Fruit fly (Drosophila melanogaster) whole organism, embryonic: ENCODE measurements around the gene fusl.

ENCODE experiments used
- Aef1 ChIP-seq: fragments of 200-800 bp; sonication (Bioruptor generic); IDR thresholded peaks from 3 replicates; pipeline ENCODE4 v1.3.6; 2022; ENCODE audit warnings: missing biosample characterization, missing genetic modification characterization
- CG10267 ChIP-seq: fragments of 200-800 bp; sonication (Bioruptor generic); optimal IDR thresholded peaks from 2 replicates; lab custom pipeline; 2018; ENCODE audit warnings: missing biosample characterization, mild to moderate bottlenecking, missing genetic modification characterization, moderate library complexity
- CG10274 ChIP-seq: fragments of 200-800 bp; sonication (Bioruptor generic); optimal IDR thresholded peaks from 3 replicates; lab custom pipeline; 2017; ENCODE audit warnings: missing biosample characterization, mild to moderate bottlenecking, missing genetic modification characterization
- CG10431 ChIP-seq: fragments of 200-800 bp; sonication (Bioruptor generic); optimal IDR thresholded peaks from 3 replicates; lab custom pipeline; 2018; ENCODE audit warnings: missing biosample characterization, mild to moderate bottlenecking, missing genetic modification characterization
- CG11247 ChIP-seq: fragments of 200-800 bp; sonication (Bioruptor generic); IDR thresholded peaks from 2 replicates; pipeline ENCODE4 v1.3.6; 2022; ENCODE audit warnings: missing biosample characterization, missing genetic modification characterization
- CG1233 ChIP-seq: fragments of 200-800 bp; sonication (Bioruptor generic); optimal IDR thresholded peaks from 4 replicates; lab custom pipeline; 2018; ENCODE audit warnings: missing biosample characterization, mild to moderate bottlenecking, missing genetic modification characterization
- CG15073 ChIP-seq: fragments of 200-800 bp; sonication (Bioruptor generic); optimal IDR thresholded peaks from 2 replicates; lab custom pipeline; 2016; ENCODE audit warnings: missing biosample characterization, missing genetic modification characterization
- CG1602 ChIP-seq: fragments of 200-800 bp; sonication (Bioruptor generic); optimal IDR thresholded peaks from 3 replicates; lab custom pipeline; 2016; ENCODE audit warnings: missing biosample characterization, missing genetic modification characterization
- CG16863 ChIP-seq: fragments of 200-800 bp; sonication (Bioruptor generic); optimal IDR thresholded peaks from 3 replicates; lab custom pipeline; 2016; ENCODE audit warnings: missing biosample characterization, missing genetic modification characterization
- CG31388 ChIP-seq: fragments of 200-800 bp; sonication (Bioruptor generic); optimal IDR thresholded peaks from 2 replicates; lab custom pipeline; 2016; ENCODE audit warnings: missing biosample characterization, missing genetic modification characterization
- CG3163 ChIP-seq: fragments of 200-800 bp; sonication (Bioruptor generic); optimal IDR thresholded peaks from 3 replicates; lab custom pipeline; 2016; ENCODE audit warnings: missing biosample characterization, missing genetic modification characterization
- CG3995 ChIP-seq: fragments of 200-800 bp; sonication (Bioruptor generic); optimal IDR thresholded peaks from 3 replicates; lab custom pipeline; 2016; ENCODE audit warnings: missing biosample characterization, missing genetic modification characterization
- CG4328 ChIP-seq: fragments of 200-800 bp; sonication (Bioruptor generic); optimal IDR thresholded peaks from 3 replicates; lab custom pipeline; 2017; ENCODE audit warnings: missing biosample characterization, missing genetic modification reagents, missing genetic modification characterization
- CG4404 ChIP-seq: fragments of 200-800 bp; sonication (Bioruptor generic); IDR thresholded peaks from 2 replicates; pipeline ENCODE4 v1.3.6; 2022; ENCODE audit warnings: missing biosample characterization, missing genetic modification characterization
- CG5953 ChIP-seq: fragments of 200-800 bp; sonication (Bioruptor generic); IDR thresholded peaks from 2 replicates; pipeline ENCODE4 v1.3.6; 2022; ENCODE audit warnings: missing biosample characterization, missing genetic modification characterization
- CG6654 ChIP-seq: fragments of 200-800 bp; sonication (Bioruptor generic); optimal IDR thresholded peaks from 2 replicates; lab custom pipeline; 2017; ENCODE audit warnings: missing biosample characterization, mild to moderate bottlenecking, missing genetic modification characterization
- Chrac-16 ChIP-seq: fragments of 200-800 bp; sonication (Bioruptor generic); optimal IDR thresholded peaks from 3 replicates; lab custom pipeline; 2016; ENCODE audit warnings: missing biosample characterization, missing genetic modification characterization
- Ets97D ChIP-seq: fragments of 200-800 bp; sonication (Bioruptor generic); optimal IDR thresholded peaks from 3 replicates; lab custom pipeline; 2016; ENCODE audit warnings: missing biosample characterization, missing genetic modification characterization
- Fer3 ChIP-seq: fragments of 200-800 bp; sonication (Bioruptor generic); optimal IDR thresholded peaks from 2 replicates; lab custom pipeline; 2018; ENCODE audit warnings: missing biosample characterization, mild to moderate bottlenecking, missing genetic modification characterization, moderate library complexity
- Hand ChIP-seq: fragments of 200-800 bp; sonication (Bioruptor generic); optimal IDR thresholded peaks from 2 replicates; lab custom pipeline; 2017; ENCODE audit warnings: mild to moderate bottlenecking, missing biosample characterization, missing genetic modification reagents, missing genetic modification characterization
- Mes4 ChIP-seq: fragments of 200-800 bp; sonication (Bioruptor generic); optimal IDR thresholded peaks from 2 replicates; lab custom pipeline; 2016; ENCODE audit warnings: missing biosample characterization, missing genetic modification characterization
- Sox102F ChIP-seq: fragments of 200-800 bp; sonication (Bioruptor generic); optimal IDR thresholded peaks from 2 replicates; lab custom pipeline; 2018; ENCODE audit warnings: missing biosample characterization, mild to moderate bottlenecking, missing genetic modification characterization, moderate library complexity
- Stat92E ChIP-seq, 3 experiments: fragments of >200 bp in 2 of 3; fragments of 200-800 bp in 1 of 3; sonication (Bioruptor generic) in 1 of 3; optimal IDR thresholded peaks; 2 replicates each; lab custom pipeline; 2017 to 2019; ENCODE audit warnings: missing biosample characterization in 3 of 3, missing genetic modification characterization in 3 of 3, mild to moderate bottlenecking in 1 of 3, moderate library complexity in 1 of 3
- ash1 ChIP-seq: fragments of 200-800 bp; sonication (Bioruptor generic); optimal IDR thresholded peaks from 2 replicates; lab custom pipeline; 2018; ENCODE audit warnings: missing biosample characterization, mild to moderate bottlenecking, missing genetic modification characterization
- bigmax ChIP-seq: fragments of 200-800 bp; sonication (Bioruptor generic); optimal IDR thresholded peaks from 2 replicates; lab custom pipeline; 2018; ENCODE audit warnings: missing biosample characterization, mild to moderate bottlenecking, missing genetic modification characterization
- cg ChIP-seq: fragments of 200-800 bp; sonication (Bioruptor generic); optimal IDR thresholded peaks from 3 replicates; lab custom pipeline; 2019; ENCODE audit warnings: missing biosample characterization, mild to moderate bottlenecking, missing genetic modification characterization, moderate library complexity
- chif ChIP-seq, 2 experiments: fragments of 200-800 bp; sonication (Bioruptor generic); optimal IDR thresholded peaks; 3 replicates each; lab custom pipeline; 2016; ENCODE audit warnings: missing biosample characterization in 2 of 2, missing genetic modification characterization in 2 of 2
- ci ChIP-seq: fragments of 200-800 bp; sonication (Bioruptor generic); IDR thresholded peaks from 3 replicates; pipeline ENCODE4 v1.3.6; 2022; ENCODE audit warnings: missing biosample characterization, missing genetic modification characterization
- emc ChIP-seq: fragments of 200-800 bp; sonication (Bioruptor generic); optimal IDR thresholded peaks from 2 replicates; lab custom pipeline; 2016; ENCODE audit warnings: missing biosample characterization, missing genetic modification characterization
- eve ChIP-seq, 2 experiments: fragments of >200 bp; optimal IDR thresholded peaks; 2 replicates each; lab custom pipeline; 2017; ENCODE audit warnings: missing biosample characterization in 2 of 2, missing genetic modification characterization in 2 of 2
- fd96Cb ChIP-seq: fragments of 200-800 bp; sonication (Bioruptor generic); optimal IDR thresholded peaks from 2 replicates; lab custom pipeline; 2018; ENCODE audit warnings: missing biosample characterization, mild to moderate bottlenecking, missing genetic modification characterization, moderate library complexity
- gcm2 ChIP-seq: fragments of 200-800 bp; sonication (Bioruptor generic); optimal IDR thresholded peaks from 2 replicates; lab custom pipeline; 2016; ENCODE audit warnings: missing biosample characterization, missing genetic modification characterization
- gfzf ChIP-seq: fragments of 200-800 bp; sonication (Bioruptor generic); optimal IDR thresholded peaks from 2 replicates; lab custom pipeline; 2016; ENCODE audit warnings: missing biosample characterization, mild to moderate bottlenecking, missing genetic modification characterization, moderate library complexity
- gro ChIP-seq: fragments of 200-800 bp; sonication (Bioruptor generic); optimal IDR thresholded peaks from 2 replicates; lab custom pipeline; 2016; ENCODE audit warnings: missing biosample characterization, missing genetic modification characterization
- kni ChIP-seq: fragments of 200-800 bp; sonication (Bioruptor generic); optimal IDR thresholded peaks from 3 replicates; lab custom pipeline; 2017; ENCODE audit warnings: mild to moderate bottlenecking, missing biosample characterization, missing genetic modification reagents, missing genetic modification characterization
- knrl ChIP-seq: fragments of 200-800 bp; sonication (Bioruptor generic); IDR thresholded peaks from 3 replicates; pipeline ENCODE4 v1.3.6; 2022; ENCODE audit warnings: missing biosample characterization, missing genetic modification characterization; ENCODE audit not compliant: partially characterized antibody
- lilli ChIP-seq: fragments of 200-800 bp; sonication (Bioruptor generic); optimal IDR thresholded peaks from 3 replicates; lab custom pipeline; 2016; ENCODE audit warnings: missing biosample characterization, missing genetic modification characterization
- lmd ChIP-seq: fragments of 200-800 bp; sonication (Bioruptor generic); IDR thresholded peaks from 2 replicates; pipeline ENCODE4 v1.3.6; 2022; ENCODE audit warnings: missing biosample characterization, missing genetic modification characterization
- nerfin-1 ChIP-seq: fragments of 200-800 bp; sonication (Bioruptor generic); optimal IDR thresholded peaks from 3 replicates; lab custom pipeline; 2019; ENCODE audit warnings: missing biosample characterization, mild to moderate bottlenecking, missing genetic modification characterization, moderate library complexity
- pan ChIP-seq, 4 experiments: fragments of >200 bp in 3 of 4; fragments of 200-800 bp in 1 of 4; sonication (Bioruptor generic) in 1 of 4; optimal IDR thresholded peaks in 3 of 4; IDR thresholded peaks in 1 of 4; 2 replicates each; pipeline versions ENCODE4 v1.3.6 to Lab custom; 2017 to 2022; ENCODE audit warnings: missing biosample characterization in 2 of 4, missing genetic modification characterization in 2 of 4, mixed read lengths in 1 of 4
- pita ChIP-seq: fragments of 200-800 bp; sonication (Bioruptor generic); optimal IDR thresholded peaks from 2 replicates; lab custom pipeline; 2017; ENCODE audit warnings: missing biosample characterization, mild to moderate bottlenecking, missing genetic modification characterization
- pnt ChIP-seq: fragments of 200-800 bp; sonication (Bioruptor generic); optimal IDR thresholded peaks from 3 replicates; lab custom pipeline; 2016; ENCODE audit warnings: missing biosample characterization, missing genetic modification characterization
- ro ChIP-seq: fragments of 200-800 bp; sonication (Bioruptor generic); IDR thresholded peaks from 2 replicates; pipeline ENCODE4 v1.3.6; 2022; ENCODE audit warnings: missing biosample characterization, missing genetic modification characterization
- sqz ChIP-seq: fragments of 200-800 bp; sonication (Bioruptor generic); optimal IDR thresholded peaks from 3 replicates; lab custom pipeline; 2018; ENCODE audit warnings: missing biosample characterization, mild to moderate bottlenecking, missing genetic modification characterization
- ssp ChIP-seq: fragments of 200-800 bp; sonication (Bioruptor generic); IDR thresholded peaks from 2 replicates; pipeline ENCODE4 v1.3.6; 2022; ENCODE audit warnings: missing biosample characterization, missing genetic modification characterization
- twi ChIP-seq: fragments of 200-800 bp; optimal IDR thresholded peaks from 2 replicates; lab custom pipeline; 2019; ENCODE audit warnings: missing biosample characterization, mild to moderate bottlenecking, missing genetic modification characterization, moderate library complexity
- usp ChIP-seq: fragments of >200 bp; optimal IDR thresholded peaks from 2 replicates; lab custom pipeline; 2017; ENCODE audit warnings: missing biosample characterization, missing genetic modification characterization
- vnd ChIP-seq: fragments of 200-800 bp; sonication (Bioruptor generic); IDR thresholded peaks from 3 replicates; pipeline ENCODE4 v1.3.6; 2022; ENCODE audit warnings: missing biosample characterization, missing genetic modification characterization; ENCODE audit not compliant: partially characterized antibody

fusl gene

DNA sequence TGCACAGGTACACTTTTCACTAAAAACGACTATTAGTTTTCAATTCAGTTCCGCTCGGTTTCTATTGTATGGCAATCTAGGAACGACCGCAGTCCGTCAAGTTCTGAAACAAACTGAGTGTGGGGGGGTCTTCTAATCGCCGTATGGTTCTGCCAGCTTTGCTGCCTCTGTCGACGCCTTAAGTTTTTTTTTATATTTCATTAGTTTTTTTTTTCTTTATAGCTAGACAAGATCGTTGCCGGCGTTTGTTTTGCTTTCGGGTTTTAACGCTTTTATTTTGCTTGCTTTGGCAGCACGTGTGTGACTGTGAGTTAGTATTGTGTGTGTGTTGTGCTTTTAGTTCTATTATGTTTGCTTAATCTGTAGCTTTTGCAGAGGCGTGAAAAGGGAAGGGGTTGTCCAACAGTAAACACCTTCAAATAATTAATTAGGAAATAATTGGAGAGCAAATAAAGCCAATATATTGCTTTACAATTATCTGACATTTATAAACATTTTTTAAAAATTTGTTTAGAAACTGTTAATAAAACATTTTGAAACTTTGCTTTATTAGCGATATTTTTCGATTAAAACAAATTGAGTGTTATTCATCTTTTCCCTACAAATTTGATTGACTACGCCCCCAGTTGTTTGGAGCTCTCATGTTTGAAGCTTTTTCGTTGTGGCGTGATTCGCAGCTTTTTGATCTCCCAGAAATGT lies 4.4 kb upstream of the fusl start, which contains the start of gene Acsf2 (continued):
- TF ChIP-seq lmd (peak; percentile 98), CG10431 (GFP tag; lab: Kevin White, UChicago) (no peak), pnt (GFP tag; lab: Kevin White, UChicago) (peak; percentile 80), CG3163 (GFP tag; lab: Kevin White, UChicago) (peak; percentile 76), pan (optimal IDR thresholded peaks at IDR 0.05; lab: Kevin White, UChicago) (no peak), pan (GFP tag; optimal IDR thresholded peaks at IDR 0.05 in 1 of 2, IDR thresholded peaks at IDR 0.05 in 1 of 2) (peak in 1 of 2 experiments; percentile 97), emc (GFP tag; lab: Kevin White, UChicago) (peak; percentile 93), CG16863 (GFP tag; lab: Kevin White, UChicago) (peak; percentile 86), CG11247 (peak; percentile 96), fd96Cb (peak; percentile 76), eve (GFP tag; optimal IDR thresholded peaks at IDR 0.05; lab: Kevin White, UChicago) (peak in 1 of 2 experiments; percentile 89), bigmax (GFP tag; lab: Kevin White, UChicago) (no peak), knrl (GFP tag; lab: Robert Waterston, UW) (no peak), ash1 (peak; percentile 71), twi (tag; lab: Kevin White, UChicago) (peak; percentile 82), CG15073 (peak; percentile 27), CG1602 (peak; percentile 88), gcm2 (peak; percentile 63), gro (GFP tag; lab: Kevin White, UChicago) (peak; percentile 97), sqz (GFP tag; lab: Kevin White, UChicago) (peak; percentile 60), CG4328 (GFP tag; lab: Kevin White, UChicago) (peak; percentile 91), CG31388 (peak; percentile 79), lilli (GFP tag; lab: Kevin White, UChicago) (peak; percentile 98), nerfin-1 (tag; lab: Kevin White, UChicago) (peak; percentile 77), ro (GFP tag; lab: Robert Waterston, UW) (peak; percentile 80), CG4404 (GFP tag; lab: Robert Waterston, UW) (peak; percentile 96), Fer3 (tag; lab: Kevin White, UChicago) (peak; percentile 98), Chrac-16 (GFP tag; lab: Kevin White, UChicago) (peak; percentile 92), CG5953 (GFP tag; lab: Robert Waterston, UW) (peak; percentile 52; the same call in 1 of the 2 replicates), CG10274 (GFP tag; lab: Kevin White, UChicago) (peak; percentile 87), Mes4 (peak; percentile 70), kni (GFP tag; lab: Kevin White, UChicago) (no peak), vnd (GFP tag; lab: Robert Waterston, UW) (no peak), Ets97D (peak; percentile 73), gfzf (peak; percentile 4), Hand (GFP tag; lab: Kevin White, UChicago) (peak; percentile 95), ci (GFP tag; lab: Robert Waterston, UW) (0 out of 3 replicates have a peak, but pooled peaks have one; percentile 26), chif (GFP tag; optimal IDR thresholded peaks at IDR 0.05; lab: Kevin White, UChicago) (peak; percentile 82 to 95), cg (GFP tag; lab: Kevin White, UChicago) (peak; percentile 34), pita (no peak), usp (GFP tag; lab: Kevin White, UChicago) (no peak), CG10267 (tag; lab: Kevin White, UChicago) (peak; percentile 82), ssp (GFP tag; lab: Robert Waterston, UW) (peak; percentile 86), CG1233 (GFP tag; lab: Kevin White, UChicago) (peak; percentile 95), Sox102F (GFP tag; lab: Kevin White, UChicago) (peak; percentile 89), Aef1 (GFP tag; lab: Robert Waterston, UW) (peak; percentile 96), Stat92E (GFP tag; optimal IDR thresholded peaks at IDR 0.05; lab: Kevin White, UChicago) (no peak), CG3995 (peak; percentile 85), CG6654 (GFP tag; lab: Kevin White, UChicago) (peak; percentile 81)
